Worm (Caenorhabditis elegans) whole organism, midembryonic: ENCODE data around the gene pck-3.

ENCODE experiments used
- T22C8.4 ChIP-seq: fragments of 200-800 bp; sonication (Bioruptor generic); IDR thresholded peaks from 2 replicates; pipeline ENCODE4 v1.3.6; 2022; ENCODE audit warnings: missing genetic modification characterization, missing compliant biosample characterization
- cog-1 ChIP-seq: sonication (generic microtip); optimal IDR thresholded peaks from 2 replicates; lab custom pipeline; 2016; ENCODE audit warnings: missing genetic modification characterization, missing compliant biosample characterization
- flt-1 ChIP-seq: fragments of 200-800 bp; sonication (Bioruptor generic); IDR thresholded peaks from 2 replicates; pipeline ENCODE4 v1.3.6; 2022; ENCODE audit warnings: missing genetic modification characterization, missing compliant biosample characterization
- klf-2 ChIP-seq: fragments of 200-800 bp; sonication (Bioruptor generic); conservative IDR thresholded peaks from 2 replicates; pipeline ENCODE4 v1.3.6; 2022; ENCODE audit warnings: missing genetic modification reagents, missing genetic modification characterization, missing compliant biosample characterization
- med-1 ChIP-seq: sonication (generic microtip); optimal IDR thresholded peaks from 2 replicates; lab custom pipeline; 2017; ENCODE audit warnings: missing genetic modification characterization, mild to moderate bottlenecking, missing compliant biosample characterization, antibody characterized with exemption, missing genetic modification reagents; ENCODE audit not compliant: insufficient read depth
- ref-1 ChIP-seq: fragments of 200-800 bp; sonication (Bioruptor generic); conservative IDR thresholded peaks from 2 replicates; pipeline ENCODE4 v1.3.6; 2022; ENCODE audit warnings: missing genetic modification reagents, missing genetic modification characterization, missing compliant biosample characterization
- tab-1 ChIP-seq: fragments of 200-800 bp; sonication (Bioruptor generic); IDR thresholded peaks from 2 replicates; pipeline ENCODE4 v1.3.6; 2022; ENCODE audit warnings: missing genetic modification characterization, missing compliant biosample characterization
- ztf-23 ChIP-seq: fragments of 200-800 bp; sonication (Bioruptor generic); IDR thresholded peaks from 2 replicates; pipeline ENCODE4 v1.3.6; 2022; ENCODE audit warnings: missing genetic modification reagents, missing genetic modification characterization, missing compliant biosample characterization
- ztf-29 ChIP-seq: fragments of 200-800 bp; sonication (Bioruptor generic); IDR thresholded peaks from 2 replicates; pipeline ENCODE4 v1.3.6; 2022; ENCODE audit warnings: missing genetic modification reagents, missing genetic modification characterization, missing compliant biosample characterization

- TF ChIP-seq med-1 (GFP tag; lab: Kevin White, UChicago) (no peak), cog-1 (tag; lab: Kevin White, UChicago) (no peak), ztf-29 (GFP tag; lab: Robert Waterston, UW) (no peak), ref-1 (GFP tag; lab: Robert Waterston, UW) (no peak), T22C8.4 (GFP tag; lab: Robert Waterston, UW) (no peak), flt-1 (GFP tag; lab: Robert Waterston, UW) (no peak), klf-2 (no peak), ztf-23 (GFP tag; lab: Robert Waterston, UW) (no peak), tab-1 (GFP tag; lab: Robert Waterston, UW) (no peak)
Observed at ce11 chrIV:5946602-5947444, 50.4 kb downstream of the pck-3 start, which contains the start of gene inx-7.
